Worm (Caenorhabditis elegans) whole organism, L3 larva: ENCODE measurements around the gene srw-67.

Source experiments
- R02D3.7 ChIP-seq: fragments of 150-350 bp; optimal IDR thresholded peaks from 2 replicates; lab custom pipeline; 2014; ENCODE audit warnings: missing biosample characterization, missing genetic modification characterization
- aly-2 ChIP-seq: fragments of 150-350 bp; optimal IDR thresholded peaks from 2 replicates; lab custom pipeline; 2014; ENCODE audit warnings: missing biosample characterization, missing genetic modification characterization
- ama-1 ChIP-seq: fragments of 150-350 bp; optimal IDR thresholded peaks from 2 replicates; lab custom pipeline; 2018
- ceh-28 ChIP-seq: fragments of 150-350 bp; optimal IDR thresholded peaks from 2 replicates; lab custom pipeline; 2014; ENCODE audit warnings: missing biosample characterization, missing genetic modification reagents, missing genetic modification characterization
- ceh-82 ChIP-seq: fragments of 150-350 bp; optimal IDR thresholded peaks from 2 replicates; lab custom pipeline; 2014; ENCODE audit warnings: missing biosample characterization, missing genetic modification characterization
- ceh-9 ChIP-seq: sonication (generic microtip); optimal IDR thresholded peaks from 2 replicates; lab custom pipeline; 2018; ENCODE audit warnings: missing biosample characterization, missing genetic modification characterization
- egl-27 ChIP-seq: sonication (generic microtip); optimal IDR thresholded peaks from 4 replicates; lab custom pipeline; 2017; ENCODE audit warnings: missing biosample characterization, missing genetic modification reagents, missing genetic modification characterization
- egl-5 ChIP-seq: fragments of 150-350 bp; optimal IDR thresholded peaks from 2 replicates; lab custom pipeline; 2017; ENCODE audit warnings: missing biosample characterization, missing genetic modification reagents, missing genetic modification characterization, inconsistent platforms
- elt-1 ChIP-seq: fragments of 150-350 bp; optimal IDR thresholded peaks from 2 replicates; lab custom pipeline; 2014; ENCODE audit warnings: missing biosample characterization, missing genetic modification characterization
- elt-2 ChIP-seq: sonication (generic microtip); optimal IDR thresholded peaks from 2 replicates; lab custom pipeline; 2016; ENCODE audit warnings: missing genetic modification reagents, mild to moderate bottlenecking, missing genetic modification characterization, missing compliant biosample characterization
- elt-3 ChIP-seq, 3 experiments: fragments of 150-350 bp in 1 of 3; sonication (generic microtip) in 2 of 3; optimal IDR thresholded peaks; 2 replicates in 2 of 3; 4 replicates in 1 of 3; lab custom pipeline; 2014 to 2017; ENCODE audit warnings: missing biosample characterization in 3 of 3, missing genetic modification characterization in 3 of 3
- eor-1 ChIP-seq, 2 experiments: fragments of 150-350 bp; optimal IDR thresholded peaks; 2 replicates each; lab custom pipeline; 2014 to 2018; ENCODE audit warnings: missing biosample characterization in 2 of 2, missing genetic modification characterization in 2 of 2
- fkh-10 ChIP-seq: sonication (generic microtip); optimal IDR thresholded peaks from 2 replicates; lab custom pipeline; 2017; ENCODE audit warnings: missing biosample characterization, missing genetic modification reagents, missing genetic modification characterization
- fos-1 ChIP-seq: fragments of 150-350 bp; optimal IDR thresholded peaks from 2 replicates; lab custom pipeline; 2014; ENCODE audit warnings: missing biosample characterization, missing genetic modification characterization
- jun-1 ChIP-seq: fragments of 150-350 bp; optimal IDR thresholded peaks from 2 replicates; lab custom pipeline; 2014; ENCODE audit warnings: missing biosample characterization, missing genetic modification reagents, missing genetic modification characterization
- lin-15B ChIP-seq: fragments of 150-350 bp; optimal IDR thresholded peaks from 2 replicates; lab custom pipeline; 2014; ENCODE audit warnings: missing biosample characterization, missing genetic modification characterization
- lin-39 ChIP-seq: fragments of 150-350 bp; optimal IDR thresholded peaks from 2 replicates; lab custom pipeline; 2018; ENCODE audit warnings: missing biosample characterization, missing genetic modification reagents, missing genetic modification characterization
- lsy-12 ChIP-seq: sonication (generic microtip); optimal IDR thresholded peaks from 2 replicates; lab custom pipeline; 2016; ENCODE audit warnings: mild to moderate bottlenecking, missing genetic modification characterization, missing compliant biosample characterization
- mdl-1 ChIP-seq: fragments of 150-350 bp; optimal IDR thresholded peaks from 2 replicates; lab custom pipeline; 2014; ENCODE audit warnings: missing biosample characterization, missing genetic modification characterization
- mml-1 ChIP-seq: fragments of 150-350 bp; sonication (generic microtip); optimal IDR thresholded peaks from 3 replicates; lab custom pipeline; 2014; ENCODE audit warnings: missing biosample characterization, missing genetic modification characterization
- nhr-23 ChIP-seq: fragments of 150-350 bp; optimal IDR thresholded peaks from 2 replicates; lab custom pipeline; 2014; ENCODE audit warnings: missing biosample characterization, missing genetic modification reagents, missing genetic modification characterization
- nhr-237 ChIP-seq: fragments of 150-350 bp; optimal IDR thresholded peaks from 2 replicates; lab custom pipeline; 2014; ENCODE audit warnings: missing biosample characterization, missing genetic modification characterization
- nhr-25 ChIP-seq: sonication (generic microtip); optimal IDR thresholded peaks from 2 replicates; lab custom pipeline; 2017; ENCODE audit warnings: missing biosample characterization, missing genetic modification characterization
- nhr-43 ChIP-seq: sonication (generic microtip); optimal IDR thresholded peaks from 2 replicates; lab custom pipeline; 2016; ENCODE audit warnings: mild to moderate bottlenecking, missing genetic modification characterization, missing compliant biosample characterization; ENCODE audit not compliant: poor library complexity, severe bottlenecking
- nhr-67 ChIP-seq: fragments of 150-350 bp; optimal IDR thresholded peaks from 2 replicates; lab custom pipeline; 2014; ENCODE audit warnings: missing biosample characterization, missing genetic modification characterization
- nhr-76 ChIP-seq: fragments of 150-350 bp; sonication (generic microtip); optimal IDR thresholded peaks from 5 replicates; lab custom pipeline; 2014; ENCODE audit warnings: missing biosample characterization, missing genetic modification characterization
- nhr-77 ChIP-seq: fragments of 150-350 bp; optimal IDR thresholded peaks from 2 replicates; lab custom pipeline; 2014; ENCODE audit warnings: missing biosample characterization, missing genetic modification characterization
- pha-4 ChIP-seq: fragments of 150-350 bp; optimal IDR thresholded peaks from 2 replicates; lab custom pipeline; 2014; ENCODE audit warnings: missing biosample characterization, missing genetic modification reagents, missing genetic modification characterization
- pqm-1 ChIP-seq: fragments of 150-350 bp; optimal IDR thresholded peaks from 2 replicates; lab custom pipeline; 2017; ENCODE audit warnings: missing biosample characterization, missing genetic modification characterization, inconsistent platforms
- sea-2 ChIP-seq: fragments of 150-350 bp; sonication (generic microtip); optimal IDR thresholded peaks from 4 replicates; lab custom pipeline; 2014; ENCODE audit warnings: missing biosample characterization, missing genetic modification reagents, missing genetic modification characterization
- skn-1 ChIP-seq: fragments of 150-350 bp; optimal IDR thresholded peaks from 2 replicates; lab custom pipeline; 2014; ENCODE audit warnings: missing biosample characterization, missing genetic modification characterization
- tbx-2 ChIP-seq: sonication (generic microtip); optimal IDR thresholded peaks from 2 replicates; lab custom pipeline; 2016; ENCODE audit warnings: mild to moderate bottlenecking, missing genetic modification characterization, missing compliant biosample characterization
- unc-39 ChIP-seq: sonication (generic microtip); optimal IDR thresholded peaks from 4 replicates; lab custom pipeline; 2017; ENCODE audit warnings: missing biosample characterization, missing genetic modification characterization
- unc-62 ChIP-seq: fragments of 150-350 bp; sonication (generic microtip); optimal IDR thresholded peaks from 4 replicates; lab custom pipeline; 2014; ENCODE audit warnings: missing biosample characterization, missing genetic modification reagents, missing genetic modification characterization
- zag-1 ChIP-seq: fragments of 150-350 bp; optimal IDR thresholded peaks from 2 replicates; lab custom pipeline; 2014; ENCODE audit warnings: missing biosample characterization, missing genetic modification characterization

The srw-67 gene

ce11 chrV:7408520-7408919, 8.9 kb upstream of the srw-67 start, which contains the start of gene srt-6:
Gene srt-6 (minus strand): TSS chrV:7408814.
- no peak for TF ChIP-seq egl-27 (tag; lab: Kevin White, UChicago)
- TF ChIP-seq ceh-9 (tag; lab: Kevin White, UChicago) = no peak
- no peak for TF ChIP-seq nhr-237 (tag; lab: Kevin White, UChicago)
- no peak for TF ChIP-seq fkh-10
- TF ChIP-seq, all 47 proteins: peak for 0

ce11 chrV:7409599-7409998, 7.9 kb upstream of the srw-67 start, which contains the start of gene R13D7.2:
Gene R13D7.2 (plus strand): TSS chrV:7409899.
- TF ChIP-seq mml-1 (no peak), unc-39 (tag; lab: Kevin White, UChicago) (no peak), tbx-2 (tag; lab: Kevin White, UChicago) (no peak), fkh-10 (no peak), mdl-1 (tag; lab: Kevin White, UChicago) (no peak), ceh-82 (tag; lab: Kevin White, UChicago) (no peak), jun-1 (no peak), R02D3.7 (tag; lab: Kevin White, UChicago) (no peak), ama-1 (lab: Kevin White, UChicago) (no peak), pqm-1 (tag; lab: Kevin White, UChicago) (no peak), elt-1 (tag; lab: Kevin White, UChicago) (no peak), aly-2 (tag; lab: Kevin White, UChicago) (no peak), nhr-43 (tag; lab: Kevin White, UChicago) (no peak), nhr-76 (tag; lab: Kevin White, UChicago) (no peak), fos-1 (no peak), sea-2 (no peak), eor-1 (tag; optimal IDR thresholded peaks at IDR 0.05; lab: Kevin White, UChicago) (no peak)

ce11 chrV:7411695-7412094, 5.8 kb upstream of the srw-67 start, which contains the start of gene str-41:
Gene str-41 (plus strand): TSS chrV:7411995.
- TF ChIP-seq elt-1 (tag; lab: Kevin White, UChicago) = no peak
- TF ChIP-seq aly-2 (tag; lab: Kevin White, UChicago) = no peak
- TF ChIP-seq mml-1 = no peak
- TF ChIP-seq ceh-28 (tag; lab: Kevin White, UChicago) = no peak
- no peak for TF ChIP-seq jun-1
- TF ChIP-seq nhr-23 = no peak
- no peak for TF ChIP-seq ama-1 (lab: Kevin White, UChicago)
- TF ChIP-seq unc-62 = no peak
- TF ChIP-seq pha-4 = no peak
- no peak for TF ChIP-seq lin-39 (tag; lab: Kevin White, UChicago)
- TF ChIP-seq ceh-82 (tag; lab: Kevin White, UChicago) = no peak

- TF ChIP-seq pqm-1 (tag; lab: Kevin White, UChicago) = no peak
- TF ChIP-seq unc-62 = no peak
- no peak for TF ChIP-seq pha-4
- no peak for TF ChIP-seq egl-5 (tag; lab: Kevin White, UChicago)
- TF ChIP-seq nhr-23 = peak; percentile 71
- peak; percentile 84 for TF ChIP-seq ama-1 (lab: Kevin White, UChicago)
- TF ChIP-seq mdl-1 (tag; lab: Kevin White, UChicago) = no peak
- peak; percentile 71 for TF ChIP-seq skn-1
- TF ChIP-seq ceh-28 (tag; lab: Kevin White, UChicago) = no peak
- no peak for TF ChIP-seq egl-27 (tag; lab: Kevin White, UChicago)
- peak; percentile 71 for TF ChIP-seq nhr-25 (tag; lab: Kevin White, UChicago)
- TF ChIP-seq zag-1 (tag; lab: Kevin White, UChicago) = no peak
- TF ChIP-seq elt-2 = no peak
- TF ChIP-seq nhr-43 (tag; lab: Kevin White, UChicago) = peak; percentile 84
- TF ChIP-seq unc-39 (tag; lab: Kevin White, UChicago) = no peak
- TF ChIP-seq lsy-12 (tag; lab: Kevin White, UChicago) = no peak
- no peak for TF ChIP-seq lin-15B
- peak in 1 of 3 experiments; percentile 23 for TF ChIP-seq elt-3 (tag; optimal IDR thresholded peaks at IDR 0.05; lab: Kevin White, UChicago)
- TF ChIP-seq nhr-237 (tag; lab: Kevin White, UChicago) = no peak
- no peak for TF ChIP-seq tbx-2 (tag; lab: Kevin White, UChicago)
- no peak for TF ChIP-seq nhr-67 (tag; lab: Kevin White, UChicago)
- TF ChIP-seq nhr-77 (tag; lab: Kevin White, UChicago) = no peak
Measured at ce11 chrV:7413107-7413774, 4.2 kb upstream of the srw-67 start, which contains the start of gene F18E3.11. Gene F18E3.11 (plus strand): TSS chrV:7413482.
